Worm (Caenorhabditis elegans) whole organism, mixed stage, embryonic: ENCODE results near the gene dop-2.

Experiments used
- ceh-39 ChIP-seq: fragments of 150-350 bp; optimal IDR thresholded peaks from 2 replicates; lab custom pipeline; 2014; ENCODE audit warnings: missing biosample characterization, missing genetic modification characterization
- elt-1 ChIP-seq: sonication (generic microtip); optimal IDR thresholded peaks from 2 replicates; lab custom pipeline; 2017; ENCODE audit warnings: missing genetic modification characterization, mild to moderate bottlenecking, missing compliant biosample characterization, antibody characterized with exemption, moderate library complexity, borderline replicate concordance; ENCODE audit not compliant: insufficient read depth
- lin-13 ChIP-seq: fragments of 150-350 bp; optimal IDR thresholded peaks from 2 replicates; lab custom pipeline; 2014; ENCODE audit warnings: missing biosample characterization, missing genetic modification characterization
- lsy-2 ChIP-seq: fragments of 150-350 bp; optimal IDR thresholded peaks from 2 replicates; lab custom pipeline; 2014; ENCODE audit warnings: missing biosample characterization, missing genetic modification characterization
- nhr-237 ChIP-seq: fragments of 150-350 bp; optimal IDR thresholded peaks from 2 replicates; lab custom pipeline; 2014; ENCODE audit warnings: missing biosample characterization, missing genetic modification characterization
- nhr-28 ChIP-seq: fragments of 150-350 bp; optimal IDR thresholded peaks from 2 replicates; lab custom pipeline; 2014; ENCODE audit warnings: missing biosample characterization, missing genetic modification characterization
- nhr-76 ChIP-seq: sonication (generic microtip); optimal IDR thresholded peaks from 2 replicates; lab custom pipeline; 2017; ENCODE audit warnings: missing biosample characterization, missing genetic modification characterization
- unc-39 ChIP-seq: fragments of 150-350 bp; optimal IDR thresholded peaks from 2 replicates; lab custom pipeline; 2014; ENCODE audit warnings: missing biosample characterization, missing genetic modification characterization
- unc-62 ChIP-seq: fragments of 150-350 bp; optimal IDR thresholded peaks from 2 replicates; lab custom pipeline; 2014; ENCODE audit warnings: missing biosample characterization, missing genetic modification reagents, missing genetic modification characterization

DNA sequence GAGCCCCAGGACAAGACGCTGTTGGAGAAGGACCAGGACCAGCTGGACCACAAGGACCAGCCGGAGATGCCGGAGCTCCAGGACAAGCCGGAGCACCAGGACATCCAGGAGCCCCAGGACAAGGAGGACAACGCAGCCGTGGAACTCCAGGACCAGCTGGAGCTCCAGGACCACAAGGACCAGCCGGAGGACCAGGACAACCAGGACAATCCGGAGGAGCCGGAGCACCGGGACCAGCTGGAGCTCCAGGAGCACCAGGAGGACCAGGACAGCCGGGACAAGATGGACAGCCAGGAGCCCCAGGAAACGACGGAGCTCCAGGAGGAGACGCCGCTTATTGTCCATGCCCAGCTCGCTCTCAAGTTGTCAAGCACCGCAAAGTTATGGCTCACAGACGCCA, 22.2 kb downstream of the dop-2 start:
- no peak for TF ChIP-seq nhr-237
- no peak for TF ChIP-seq lsy-2 (tag; lab: Kevin White, UChicago)
- no peak for TF ChIP-seq unc-39
- TF ChIP-seq nhr-28 (tag; lab: Kevin White, UChicago): no peak
- TF ChIP-seq elt-1 (tag; lab: Kevin White, UChicago): no peak
- TF ChIP-seq ceh-39 (tag; lab: Kevin White, UChicago): no peak
- TF ChIP-seq unc-62: no peak
- no peak for TF ChIP-seq lin-13 (tag; lab: Kevin White, UChicago)
- no peak for TF ChIP-seq nhr-76 (tag; lab: Kevin White, UChicago)
